Fruit fly (Drosophila melanogaster) whole organism, prepupa: ENCODE data around the gene CG7945.

Source experiments
- Blimp-1 ChIP-seq: fragments of 200-800 bp; sonication (Bioruptor generic); optimal IDR thresholded peaks from 3 replicates; lab custom pipeline; 2017; ENCODE audit warnings: missing biosample characterization, missing genetic modification characterization, mild to moderate bottlenecking, moderate library complexity, missing genetic modification reagents
- CG10631 ChIP-seq: fragments of 200-800 bp; sonication (Bioruptor generic); optimal IDR thresholded peaks from 2 replicates; lab custom pipeline; 2016; ENCODE audit warnings: missing biosample characterization, missing genetic modification characterization
- CG10669 ChIP-seq: fragments of 200-800 bp; sonication (Bioruptor generic); optimal IDR thresholded peaks from 3 replicates; lab custom pipeline; 2018; ENCODE audit warnings: missing biosample characterization, mild to moderate bottlenecking, missing genetic modification characterization, moderate library complexity
- CG11294 ChIP-seq: fragments of 200-800 bp; sonication (Bioruptor generic); IDR thresholded peaks from 2 replicates; pipeline ENCODE4 v1.3.6; 2022; ENCODE audit warnings: missing biosample characterization, missing genetic modification characterization
- CG15336 ChIP-seq: fragments of 200-800 bp; sonication (Bioruptor generic); IDR thresholded peaks from 2 replicates; pipeline ENCODE4 v1.3.6; 2022; ENCODE audit warnings: missing biosample characterization, missing genetic modification characterization
- CG1621 ChIP-seq: fragments of 200-800 bp; sonication (Bioruptor generic); optimal IDR thresholded peaks from 3 replicates; lab custom pipeline; 2018; ENCODE audit warnings: missing biosample characterization, mild to moderate bottlenecking, missing genetic modification characterization
- CG16779 ChIP-seq: fragments of 200-800 bp; sonication (Bioruptor generic); optimal IDR thresholded peaks from 3 replicates; lab custom pipeline; 2017; ENCODE audit warnings: missing biosample characterization, mild to moderate bottlenecking, missing genetic modification characterization
- CG3032 ChIP-seq: fragments of 200-800 bp; optimal IDR thresholded peaks from 2 replicates; lab custom pipeline; 2019; ENCODE audit warnings: missing biosample characterization, mild to moderate bottlenecking, missing genetic modification characterization, moderate library complexity
- CG34406 ChIP-seq: fragments of 200-800 bp; sonication (Bioruptor generic); optimal IDR thresholded peaks from 3 replicates; lab custom pipeline; 2016; ENCODE audit warnings: missing biosample characterization, missing genetic modification characterization
- CG4318 ChIP-seq: fragments of 200-800 bp; sonication (Bioruptor generic); optimal IDR thresholded peaks from 3 replicates; lab custom pipeline; 2017; ENCODE audit warnings: missing biosample characterization, mild to moderate bottlenecking, missing genetic modification characterization
- CG6163 ChIP-seq: fragments of 200-800 bp; sonication (Bioruptor generic); IDR thresholded peaks from 3 replicates; pipeline ENCODE4 v1.3.6; 2022; ENCODE audit warnings: missing biosample characterization, missing genetic modification characterization
- CG6792 ChIP-seq: fragments of 200-800 bp; sonication (Bioruptor generic); optimal IDR thresholded peaks from 3 replicates; lab custom pipeline; 2016; ENCODE audit warnings: missing biosample characterization, missing genetic modification characterization
- CG7368 ChIP-seq: fragments of 200-800 bp; sonication (Bioruptor generic); optimal IDR thresholded peaks from 3 replicates; lab custom pipeline; 2016; ENCODE audit warnings: missing biosample characterization, missing genetic modification characterization
- CG8119 ChIP-seq: fragments of 200-800 bp; sonication (Bioruptor generic); IDR thresholded peaks from 3 replicates; pipeline ENCODE4 v1.3.6; 2022; ENCODE audit warnings: missing biosample characterization, missing genetic modification characterization
- CG8632 ChIP-seq: fragments of 200-800 bp; sonication (Bioruptor generic); optimal IDR thresholded peaks from 3 replicates; lab custom pipeline; 2016; ENCODE audit warnings: missing biosample characterization, missing genetic modification characterization
- CG9139 ChIP-seq: fragments of 200-800 bp; sonication (Bioruptor generic); optimal IDR thresholded peaks from 3 replicates; lab custom pipeline; 2017; ENCODE audit warnings: missing biosample characterization, mild to moderate bottlenecking, missing genetic modification characterization
- Eip75B ChIP-seq: fragments of 200-800 bp; sonication (Bioruptor generic); optimal IDR thresholded peaks from 3 replicates; lab custom pipeline; 2016; ENCODE audit warnings: missing biosample characterization, missing genetic modification characterization
- Eip78C ChIP-seq: fragments of 200-800 bp; sonication (Bioruptor generic); peaks from one replicate; lab custom pipeline; 2016; ENCODE audit warnings: missing biosample characterization, missing genetic modification characterization
- Ets21C ChIP-seq: fragments of 200-800 bp; sonication (Bioruptor generic); optimal IDR thresholded peaks from 3 replicates; lab custom pipeline; 2016; ENCODE audit warnings: missing biosample characterization, missing genetic modification characterization
- Gug ChIP-seq: fragments of 200-800 bp; sonication (Bioruptor generic); IDR thresholded peaks from 2 replicates; pipeline ENCODE4 v1.3.6; 2022; ENCODE audit warnings: missing biosample characterization, missing genetic modification characterization
- Hr38 ChIP-seq: sonication (Bioruptor generic); optimal IDR thresholded peaks from 2 replicates; lab custom pipeline; 2016; ENCODE audit warnings: missing biosample characterization, missing genetic modification characterization
- Hr39 ChIP-seq: fragments of 200-800 bp; sonication (Bioruptor generic); optimal IDR thresholded peaks from 2 replicates; lab custom pipeline; 2016; ENCODE audit warnings: missing biosample characterization, missing genetic modification characterization
- Lpt ChIP-seq: fragments of 200-800 bp; sonication (Bioruptor generic); optimal IDR thresholded peaks from 3 replicates; lab custom pipeline; 2016; ENCODE audit warnings: missing biosample characterization, missing genetic modification characterization
- Met ChIP-seq: fragments of 200-800 bp; sonication (Bioruptor generic); optimal IDR thresholded peaks from 3 replicates; lab custom pipeline; 2016; ENCODE audit warnings: missing biosample characterization, missing genetic modification characterization
- OdsH ChIP-seq: fragments of 200-800 bp; sonication (Bioruptor generic); optimal IDR thresholded peaks from 3 replicates; lab custom pipeline; 2016; ENCODE audit warnings: missing biosample characterization, missing genetic modification characterization
- Sox102F ChIP-seq: fragments of 200-800 bp; sonication (Bioruptor generic); optimal IDR thresholded peaks from 2 replicates; lab custom pipeline; 2016; ENCODE audit warnings: missing biosample characterization, mild to moderate bottlenecking, missing genetic modification characterization
- Sox14 ChIP-seq: fragments of 200-800 bp; sonication (Bioruptor generic); optimal IDR thresholded peaks from 3 replicates; lab custom pipeline; 2016; ENCODE audit warnings: missing biosample characterization, missing genetic modification characterization
- achi ChIP-seq: fragments of 200-800 bp; sonication (Bioruptor generic); optimal IDR thresholded peaks from 3 replicates; lab custom pipeline; 2016; ENCODE audit warnings: missing biosample characterization, missing genetic modification characterization
- cyc ChIP-seq: fragments of 200-800 bp; sonication (Bioruptor generic); optimal IDR thresholded peaks from 3 replicates; lab custom pipeline; 2016; ENCODE audit warnings: missing biosample characterization, missing genetic modification characterization
- dac ChIP-seq: fragments of 200-800 bp; sonication (Bioruptor generic); optimal IDR thresholded peaks from 2 replicates; lab custom pipeline; 2017; ENCODE audit warnings: missing biosample characterization, mild to moderate bottlenecking, missing genetic modification characterization
- dsx ChIP-seq: fragments of 200-800 bp; optimal IDR thresholded peaks from 3 replicates; lab custom pipeline; 2019; ENCODE audit warnings: missing biosample characterization, mild to moderate bottlenecking, missing genetic modification characterization, moderate library complexity; ENCODE audit not compliant: poor library complexity, severe bottlenecking
- eg ChIP-seq: fragments of 200-800 bp; sonication (Bioruptor generic); IDR thresholded peaks from 3 replicates; pipeline ENCODE4 v1.3.6; 2022; ENCODE audit warnings: missing biosample characterization, missing genetic modification characterization
- esn ChIP-seq: fragments of 200-800 bp; sonication (Bioruptor generic); optimal IDR thresholded peaks from 2 replicates; lab custom pipeline; 2016; ENCODE audit warnings: missing biosample characterization, mild to moderate bottlenecking, missing genetic modification characterization, moderate library complexity
- fd59A ChIP-seq: fragments of 200-800 bp; sonication (Bioruptor generic); optimal IDR thresholded peaks from 2 replicates; lab custom pipeline; 2017; ENCODE audit warnings: missing biosample characterization, mild to moderate bottlenecking, missing genetic modification characterization, missing genetic modification reagents
- fd85E ChIP-seq: fragments of 200-800 bp; sonication (Bioruptor generic); optimal IDR thresholded peaks from 3 replicates; lab custom pipeline; 2016; ENCODE audit warnings: missing biosample characterization, missing genetic modification characterization
- fkh ChIP-seq: fragments of 200-800 bp; sonication (Bioruptor generic); optimal IDR thresholded peaks from 3 replicates; lab custom pipeline; 2017; ENCODE audit warnings: missing biosample characterization, mild to moderate bottlenecking, missing genetic modification characterization, moderate library complexity
- pdm3 ChIP-seq: fragments of 200-800 bp; sonication (Bioruptor generic); optimal IDR thresholded peaks from 3 replicates; lab custom pipeline; 2016; ENCODE audit warnings: missing biosample characterization, missing genetic modification characterization
- salr ChIP-seq, 2 experiments: fragments of 200-800 bp; sonication (Bioruptor generic); optimal IDR thresholded peaks; 3 replicates each; lab custom pipeline; 2016 to 2018; ENCODE audit warnings: missing biosample characterization in 2 of 2, missing genetic modification characterization in 2 of 2, mild to moderate bottlenecking in 1 of 2
- spab ChIP-seq: fragments of 200-800 bp; sonication (Bioruptor generic); optimal IDR thresholded peaks from 2 replicates; lab custom pipeline; 2017; ENCODE audit warnings: missing biosample characterization, mild to moderate bottlenecking, missing genetic modification characterization, missing genetic modification reagents
- ss ChIP-seq, 2 experiments: fragments of 200-800 bp; sonication (Bioruptor generic); optimal IDR thresholded peaks; 2 replicates in 1 of 2; 3 replicates in 1 of 2; lab custom pipeline; 2017 to 2018; ENCODE audit warnings: mild to moderate bottlenecking in 2 of 2, missing biosample characterization in 2 of 2, missing genetic modification characterization in 2 of 2, moderate library complexity in 1 of 2
- svp ChIP-seq: fragments of 200-800 bp; sonication (Bioruptor generic); peaks from one replicate; lab custom pipeline; 2016; ENCODE audit warnings: missing biosample characterization, missing genetic modification characterization
- vri ChIP-seq: fragments of 200-800 bp; sonication (Bioruptor generic); optimal IDR thresholded peaks from 3 replicates; lab custom pipeline; 2016; ENCODE audit warnings: missing biosample characterization, mild to moderate bottlenecking, missing genetic modification characterization

CG7945 gene

DNA sequence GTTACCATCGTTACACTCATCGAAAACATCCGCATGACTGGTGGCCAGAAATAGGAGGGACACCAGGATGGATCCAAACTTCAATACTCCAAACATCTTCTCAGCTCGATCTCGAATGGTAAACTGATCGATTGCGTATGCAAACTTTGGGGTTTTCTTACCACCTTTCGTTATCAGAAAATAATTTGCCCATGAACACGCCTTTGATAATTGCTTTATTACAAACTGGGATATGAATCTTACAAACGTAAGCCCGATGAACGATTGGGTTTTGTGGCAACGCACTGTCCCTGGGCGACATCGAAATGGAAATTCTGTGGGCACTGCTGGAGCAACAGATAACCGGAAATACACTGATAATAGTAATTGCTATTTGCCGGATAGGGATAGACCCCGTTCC is 2.8 kb upstream of the CG7945 start, which contains the start of gene CG33985:
Gene CG33985, minus strand, starts transcription at position 101 of the 400 bp plus-strand sequence.
- no peak for TF ChIP-seq CG7368
- no peak for TF ChIP-seq ss (GFP tag; optimal IDR thresholded peaks at IDR 0.05; lab: Kevin White, UChicago)
- TF ChIP-seq salr (GFP tag; optimal IDR thresholded peaks at IDR 0.05; lab: Kevin White, UChicago) = no peak

- TF ChIP-seq dac (GFP tag; lab: Kevin White, UChicago) = no peak
- TF ChIP-seq fkh (GFP tag; lab: Kevin White, UChicago) = no peak
- no peak for TF ChIP-seq CG10669 (GFP tag; lab: Kevin White, UChicago)
- no peak for TF ChIP-seq svp (GFP tag; lab: Kevin White, UChicago)
- no peak for TF ChIP-seq Blimp-1
- no peak for TF ChIP-seq CG16779 (tag; lab: Kevin White, UChicago)
- TF ChIP-seq fd59A (GFP tag; lab: Kevin White, UChicago) = no peak
- TF ChIP-seq Ets21C (GFP tag; lab: Kevin White, UChicago) = no peak
- TF ChIP-seq CG6163 (GFP tag; lab: Robert Waterston, UW) = no peak
- TF ChIP-seq spab (GFP tag; lab: Kevin White, UChicago) = no peak
- no peak for TF ChIP-seq cyc
- no peak for TF ChIP-seq CG8119 (GFP tag; lab: Robert Waterston, UW)
- TF ChIP-seq CG3032 (tag; lab: Kevin White, UChicago) = no peak
- no peak for TF ChIP-seq fd85E (GFP tag; lab: Kevin White, UChicago)
- no peak for TF ChIP-seq Hr38 (GFP tag; lab: Kevin White, UChicago)
- no peak for TF ChIP-seq CG6792
- TF ChIP-seq CG11294 = no peak
- TF ChIP-seq CG9139 = no peak
- TF ChIP-seq Hr39 (GFP tag; lab: Kevin White, UChicago) = no peak
Measured at dm6 chr3L:15525153-15525552, 1.2 kb upstream of the CG7945 start, which contains the start of gene CG33986. Gene CG33986, minus strand, starts transcription at chr3L:15525253.

DNA sequence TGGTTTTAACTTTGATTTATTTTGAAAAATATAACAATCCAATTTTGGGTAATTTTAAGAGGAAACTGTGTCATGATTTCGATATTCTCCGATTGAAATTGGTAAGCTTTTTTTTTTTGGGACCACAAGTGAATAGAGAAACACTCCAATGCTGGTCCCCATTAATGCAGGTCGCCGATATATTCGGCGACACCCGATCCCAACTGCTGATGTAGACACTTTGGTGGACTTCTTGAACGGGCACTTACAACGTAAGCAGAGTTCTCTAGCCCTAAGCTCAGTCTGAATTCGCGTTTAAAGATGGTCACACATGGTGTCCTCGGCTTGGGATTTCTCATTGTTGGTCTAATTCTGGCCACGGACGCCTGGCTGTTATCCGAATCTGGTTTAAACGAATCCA is 3.6 kb downstream of the CG7945 start, which contains the start of gene yellow-k:
Gene yellow-k, plus strand, starts transcription at position 301 of the 400 bp plus-strand sequence.
- TF ChIP-seq CG10669 (GFP tag; lab: Kevin White, UChicago) (no peak), dac (GFP tag; lab: Kevin White, UChicago) (no peak), CG15336 (GFP tag; lab: Robert Waterston, UW) (no peak), eg (GFP tag; lab: Robert Waterston, UW) (no peak), CG16779 (tag; lab: Kevin White, UChicago) (no peak), CG6792 (no peak), spab (GFP tag; lab: Kevin White, UChicago) (no peak), CG1621 (no peak), dsx (GFP tag; lab: Kevin White, UChicago) (no peak), Blimp-1 (no peak), OdsH (GFP tag; lab: Kevin White, UChicago) (no peak), pdm3 (no peak), CG8632 (GFP tag; lab: Kevin White, UChicago) (no peak), fkh (GFP tag; lab: Kevin White, UChicago) (no peak), Gug (no peak), svp (GFP tag; lab: Kevin White, UChicago) (no peak), CG10631 (no peak), Lpt (GFP tag; lab: Kevin White, UChicago) (no peak), CG4318 (no peak), salr (GFP tag; optimal IDR thresholded peaks at IDR 0.05; lab: Kevin White, UChicago) (no peak)

dm6 chr3L:15519920-15520319 is 4.0 kb downstream of the CG7945 start:
- TF ChIP-seq cyc (no peak), achi (GFP tag; lab: Kevin White, UChicago) (no peak), Met (no peak), salr (GFP tag; optimal IDR thresholded peaks at IDR 0.05; lab: Kevin White, UChicago) (no peak), CG34406 (GFP tag; lab: Kevin White, UChicago) (no peak), CG8632 (GFP tag; lab: Kevin White, UChicago) (no peak), Sox14 (no peak), Hr39 (GFP tag; lab: Kevin White, UChicago) (no peak), Eip78C (GFP tag; lab: Kevin White, UChicago) (no peak), CG11294 (no peak), CG16779 (tag; lab: Kevin White, UChicago) (no peak), dsx (GFP tag; lab: Kevin White, UChicago) (no peak), Eip75B (GFP tag; lab: Kevin White, UChicago) (no peak), Sox102F (GFP tag; lab: Kevin White, UChicago) (no peak), CG1621 (no peak), esn (GFP tag; lab: Kevin White, UChicago) (no peak), vri (GFP tag; lab: Kevin White, UChicago) (no peak), Blimp-1 (no peak)
- TF ChIP-seq, all 60 proteins: peak for 0
